Worm (Caenorhabditis elegans) whole organism, L4/young adult: ENCODE data around the gene ech-6.

Experiments
- W03F9.2 ChIP-seq: fragments of 150-350 bp; optimal IDR thresholded peaks from 2 replicates; lab custom pipeline; 2014; ENCODE audit warnings: missing biosample characterization, missing genetic modification characterization
- dao-5 ChIP-seq: sonication (generic microtip); optimal IDR thresholded peaks from 2 replicates; lab custom pipeline; 2016; ENCODE audit warnings: missing genotype, missing genetic modification characterization, moderate library complexity, missing compliant biosample characterization
- him-1 ChIP-seq: sonication (generic microtip); optimal IDR thresholded peaks from 2 replicates; lab custom pipeline; 2016; ENCODE audit warnings: missing genotype, missing genetic modification reagents, missing genetic modification characterization, missing compliant biosample characterization

DNA sequence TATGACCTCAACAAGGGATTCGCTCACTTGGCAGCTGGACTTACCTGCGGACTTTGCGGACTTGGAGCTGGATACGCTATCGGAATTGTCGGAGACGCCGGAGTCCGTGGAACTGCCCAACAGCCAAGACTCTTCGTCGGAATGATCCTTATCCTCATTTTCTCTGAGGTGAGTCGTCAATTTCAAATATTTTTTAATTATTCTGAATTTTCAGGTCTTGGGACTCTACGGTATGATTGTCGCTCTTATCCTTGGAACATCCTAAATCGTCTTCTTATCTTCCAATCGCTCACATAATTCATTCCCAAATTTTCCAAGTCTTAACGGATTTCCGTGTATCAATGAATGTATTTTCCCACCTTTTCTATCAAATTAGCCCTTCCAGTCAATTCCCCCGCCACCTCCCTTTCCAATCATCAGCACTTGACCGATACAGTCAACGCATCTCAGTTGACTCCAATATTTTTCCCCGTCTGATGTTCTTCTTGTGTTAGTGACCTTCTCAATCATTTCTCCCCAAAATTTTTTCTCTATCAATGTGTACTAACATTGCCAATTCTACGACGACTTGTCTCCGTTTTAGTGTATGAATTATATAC lies 29.9 kb upstream of the ech-6 start, which contains the start of gene R10E11.6:
- TF ChIP-seq dao-5 (no peak), W03F9.2 (tag; lab: Kevin White, UChicago) (no peak), him-1 (no peak)
